Worm (Caenorhabditis elegans) whole organism, dauer: Measurements from ENCODE around the gene F52D2.6.

ENCODE experiments used
- unc-62 ChIP-seq: sonication (generic microtip); optimal IDR thresholded peaks from 2 replicates; lab custom pipeline; 2017; ENCODE audit warnings: missing biosample characterization, missing genetic modification reagents, missing genetic modification characterization

Gene F52D2.6

ce11 chrX:1975692-1976091, at the start of gene F52D2.6:
Gene F52D2.6 (plus strand): TSS chrX:1975992.
- TF ChIP-seq unc-62, result no peak

ce11 chrX:1935438-1935837, 40.4 kb upstream of the F52D2.6 start:
- TF ChIP-seq unc-62, result no peak

ce11 chrX:1939248-1939647, 36.5 kb upstream of the F52D2.6 start:
- TF ChIP-seq unc-62, result no peak

- TF ChIP-seq unc-62, result no peak
These were observed 35.9 kb upstream of the F52D2.6 start, which contains the start of gene Y59E1A.4 for ce11 chrX:1939887-1940286. Gene Y59E1A.4 (minus strand): TSS chrX:1939987.

- no peak for TF ChIP-seq unc-62
These were observed 16.7 kb upstream of the F52D2.6 start for ce11 chrX:1959063-1959462.

- no peak for TF ChIP-seq unc-62
These were observed 14.7 kb upstream of the F52D2.6 start for ce11 chrX:1960895-1961715.

- no peak for TF ChIP-seq unc-62
These were observed 13.5 kb upstream of the F52D2.6 start, which contains the start of gene F52D2.7 for ce11 chrX:1962273-1962672. Gene F52D2.7 (plus strand): TSS chrX:1962573.

ce11 chrX:1964411-1964810, 11.4 kb upstream of the F52D2.6 start:
- no peak for TF ChIP-seq unc-62

- no peak for TF ChIP-seq unc-62
These were observed 11.0 kb upstream of the F52D2.6 start for ce11 chrX:1964828-1965227.

- TF ChIP-seq unc-62, result no peak
These were observed 6.2 kb upstream of the F52D2.6 start, which contains the start of gene str-79 for ce11 chrX:1969575-1969974. Gene str-79 (plus strand): TSS chrX:1969875.

- no peak for TF ChIP-seq unc-62
These were observed 4.1 kb upstream of the F52D2.6 start for ce11 chrX:1971647-1972046.

ce11 chrX:1972766-1973165, 3.0 kb upstream of the F52D2.6 start:
- no peak for TF ChIP-seq unc-62

ce11 chrX:1974699-1975098, 1.1 kb upstream of the F52D2.6 start, which contains the start of gene F52D2.5:
Gene F52D2.5 (minus strand): TSS chrX:1974799.
- TF ChIP-seq unc-62, result no peak

ce11 chrX:1977708-1978107, 1.9 kb downstream of the F52D2.6 start, which contains the start of gene F52D2.12:
Gene F52D2.12 (plus strand): TSS chrX:1978014.
- no peak for TF ChIP-seq unc-62

ce11 chrX:1981654-1982053, 5.9 kb downstream of the F52D2.6 start:
- no peak for TF ChIP-seq unc-62

- no peak for TF ChIP-seq unc-62
These were observed 9.0 kb downstream of the F52D2.6 start for ce11 chrX:1984831-1985230.

ce11 chrX:1989576-1989975, 13.8 kb downstream of the F52D2.6 start, which contains the start of gene meg-3:
Gene meg-3 (minus strand): TSS chrX:1989607.
- TF ChIP-seq unc-62, result no peak

- no peak for TF ChIP-seq unc-62
These were observed 14.6 kb downstream of the F52D2.6 start, which contains the start of gene Y40A1A.2 for ce11 chrX:1990434-1990833. Gene Y40A1A.2 (plus strand): TSS chrX:1990734.
